Worm (Caenorhabditis elegans): ENCODE measurements around the gene C06A1.3.

- no peak for TF ChIP-seq him-1 (tag; optimal IDR thresholded peaks at IDR 0.05)
- TF ChIP-seq dao-5 (tag; optimal IDR thresholded peaks at IDR 0.05): no peak
- TF ChIP-seq W03F9.2 (tag; optimal IDR thresholded peaks at IDR 0.05): no peak
Measured at ce11 chrII:10550872-10551647, 21.0 kb upstream of the C06A1.3 start.
